Worm (Caenorhabditis elegans) whole organism, young adult: ENCODE measurements around the gene lhfp-4.

Experiments
- mel-28 ChIP-seq: sonication (generic microtip); optimal IDR thresholded peaks from 2 replicates; lab custom pipeline; 2016; ENCODE audit warnings: borderline replicate concordance, mild to moderate bottlenecking, missing genetic modification characterization, missing compliant biosample characterization
- pha-4 ChIP-seq: fragments of 150-350 bp; sonication (generic microtip); optimal IDR thresholded peaks from 2 replicates; lab custom pipeline; 2014; ENCODE audit warnings: missing biosample characterization, missing genetic modification reagents, missing genetic modification characterization
- snpc-4 ChIP-seq, 5 experiments: fragments of 150-350 bp in 1 of 5; sonication (generic microtip) in 4 of 5; optimal IDR thresholded peaks; 2 replicates each; lab custom pipeline; 2014 to 2018; ENCODE audit warnings: missing genetic modification characterization in 5 of 5, missing biosample characterization in 3 of 5, antibody characterized with exemption in 2 of 5, mild to moderate bottlenecking in 2 of 5, missing compliant biosample characterization in 2 of 5, missing genotype in 2 of 5, moderate library complexity in 2 of 5, missing genetic modification reagents in 1 of 5

DNA sequence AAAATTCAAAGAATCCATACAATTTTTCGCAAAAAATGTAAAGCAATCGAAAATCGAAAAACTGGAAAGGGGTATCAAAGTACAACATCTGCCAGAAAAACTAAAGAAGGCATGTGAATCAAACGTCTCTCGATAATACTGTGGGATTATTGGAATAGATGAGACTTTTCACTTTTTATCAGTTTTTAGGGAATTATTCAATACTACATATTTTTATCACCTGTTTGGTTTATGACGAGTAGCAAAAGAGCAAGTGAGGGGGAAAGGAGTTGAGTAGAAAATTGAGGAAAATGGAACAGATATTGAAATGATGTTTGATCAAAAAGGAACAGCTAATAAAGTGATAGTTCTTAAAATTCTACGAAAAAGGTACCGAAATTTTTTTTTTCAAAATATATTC lies 17.7 kb downstream of the lhfp-4 start:
- TF ChIP-seq snpc-4 (GFP tag; optimal IDR thresholded peaks at IDR 0.05; lab: Kevin White, UChicago), result no peak
- no peak for TF ChIP-seq snpc-4 (tag; optimal IDR thresholded peaks at IDR 0.05; lab: Kevin White, UChicago)
- TF ChIP-seq mel-28 (tag; lab: Kevin White, UChicago), result no peak
- no peak for TF ChIP-seq pha-4
